Worm (Caenorhabditis elegans): ENCODE results near the gene F35D2.1.

The F35D2.1 gene

ce11 chrII:7542952-7543351 is 32.8 kb upstream of the F35D2.1 start:
- TF ChIP-seq sdz-12 (GFP tag; optimal IDR thresholded peaks at IDR 0.05) (no peak), F26F4.8 (GFP tag; conservative IDR thresholded peaks at IDR 0.05) (no peak), nhr-11 (tag; optimal IDR thresholded peaks at IDR 0.05) (no peak), ztf-11 (tag; optimal IDR thresholded peaks at IDR 0.05) (no peak), Y5F2A.4 (GFP tag; optimal IDR thresholded peaks at IDR 0.05) (no peak)

- TF ChIP-seq unc-62 (GFP tag; optimal IDR thresholded peaks at IDR 0.05 in 1 of 2) (peak in 1 of 2 experiments; percentile 60), unc-62 (tag; optimal IDR thresholded peaks at IDR 0.05) (no peak), ceh-62 (tag; optimal IDR thresholded peaks at IDR 0.05) (no peak)
These were observed 31.9 kb upstream of the F35D2.1 start, which contains the start of gene rol-8 for ce11 chrII:7543808-7544207. TSS of gene rol-8 (plus strand) at chrII:7544108.

- TF ChIP-seq nhr-11 (tag; optimal IDR thresholded peaks at IDR 0.05) (no peak), hlh-11 (tag; optimal IDR thresholded peaks at IDR 0.05) (no peak), set-16 (GFP tag; IDR thresholded peaks at IDR 0.05) (peak; percentile 88)
These were observed 30.9 kb upstream of the F35D2.1 start for ce11 chrII:7544782-7545181.

- TF ChIP-seq mdl-1 (tag; optimal IDR thresholded peaks at IDR 0.05) (peak in 1 of 2 experiments; percentile 29), egl-43 (GFP tag; IDR thresholded peaks at IDR 0.05) (no peak), mxl-3 (GFP tag; optimal IDR thresholded peaks at IDR 0.05) (peak; percentile 38), dve-1 (tag; optimal IDR thresholded peaks at IDR 0.05; ENCODE audit: insufficient read depth) (no peak), dmd-8 (GFP tag; IDR thresholded peaks at IDR 0.05) (no peak), nhr-28 (tag; optimal IDR thresholded peaks at IDR 0.05) (peak; percentile 42), nhr-11 (tag; optimal IDR thresholded peaks at IDR 0.05) (no peak), spr-1 (tag; optimal IDR thresholded peaks at IDR 0.05) (no peak), tra-1 (GFP tag; IDR thresholded peaks at IDR 0.05) (no peak), T26A8.4 (GFP tag; IDR thresholded peaks at IDR 0.05) (peak; percentile 53; the same call in 1 of the 2 replicates), Y5F2A.4 (GFP tag; optimal IDR thresholded peaks at IDR 0.05) (no peak), cey-2 (tag; optimal IDR thresholded peaks at IDR 0.05; ENCODE audit: borderline replicate concordance, insufficient read depth) (no peak), lin-29 (GFP tag; IDR thresholded peaks at IDR 0.05) (no peak), madf-9 (GFP tag; conservative IDR thresholded peaks at IDR 0.05) (no peak), zfp-2 (tag; optimal IDR thresholded peaks at IDR 0.05) (no peak), ceh-44 (GFP tag; IDR thresholded peaks at IDR 0.05) (no peak), ama-1 (optimal IDR thresholded peaks at IDR 0.05) (peak; percentile 69), F49E8.2 (tag; optimal IDR thresholded peaks at IDR 0.05; ENCODE audit: borderline replicate concordance) (no peak), hif-1 (tag; optimal IDR thresholded peaks at IDR 0.05) (no peak), madf-5 (GFP tag; IDR thresholded peaks at IDR 0.05) (no peak), hlh-11 (tag; optimal IDR thresholded peaks at IDR 0.05) (peak; percentile 58), saeg-2 (GFP tag; IDR thresholded peaks at IDR 0.05) (no peak), zfp-3 (GFP tag; conservative IDR thresholded peaks at IDR 0.05) (no peak), F37D6.2 (tag; optimal IDR thresholded peaks at IDR 0.05) (no peak), nhr-77 (tag; optimal IDR thresholded peaks at IDR 0.05) (no peak), sdz-12 (GFP tag; optimal IDR thresholded peaks at IDR 0.05) (no peak), duxl-1 (tag; optimal IDR thresholded peaks at IDR 0.05; ENCODE audit: poor library complexity) (no peak), lin-15B (tag; optimal IDR thresholded peaks at IDR 0.05) (no peak), aha-1 (tag) (peak; percentile 94)
These were observed 30.4 kb upstream of the F35D2.1 start for ce11 chrII:7545364-7545763.

ce11 chrII:7547269-7547668 is 28.4 kb upstream of the F35D2.1 start:
- TF ChIP-seq jun-1 (tag; optimal IDR thresholded peaks at IDR 0.05), result no peak
- TF ChIP-seq unc-62 (GFP tag; optimal IDR thresholded peaks at IDR 0.05 in 1 of 2), result peak in 1 of 2 experiments; percentile 96
- TF ChIP-seq unc-62 (tag; optimal IDR thresholded peaks at IDR 0.05), result no peak
